Worm (Caenorhabditis elegans): ENCODE measurements around the gene abts-4.

- no peak for TF ChIP-seq pha-2 (tag; optimal IDR thresholded peaks at IDR 0.05)
- no peak for TF ChIP-seq elt-4 (tag; optimal IDR thresholded peaks at IDR 0.05)
- TF ChIP-seq nhr-232 (tag; optimal IDR thresholded peaks at IDR 0.05) = no peak
- no peak for TF ChIP-seq npax-4 (tag; optimal IDR thresholded peaks at IDR 0.05)
- no peak for TF ChIP-seq hlh-30 (tag; optimal IDR thresholded peaks at IDR 0.05; ENCODE audit: insufficient read depth)
- no peak for TF ChIP-seq sox-4 (tag; optimal IDR thresholded peaks at IDR 0.05)
- no peak for TF ChIP-seq pag-3 (tag; optimal IDR thresholded peaks at IDR 0.05; ENCODE audit: borderline replicate concordance)
- no peak for TF ChIP-seq ceh-48 (tag; optimal IDR thresholded peaks at IDR 0.05)
Measured at ce11 chrX:6736358-6736991, 25.1 kb downstream of the abts-4 start.

Measured in whole organism, late embryonic.